Fruit fly (Drosophila melanogaster) whole organism, embryonic: ENCODE data around the gene CG9919.

Source experiments
- CG10654 ChIP-seq: fragments of 200-800 bp; sonication (Bioruptor generic); optimal IDR thresholded peaks from 2 replicates; lab custom pipeline; 2016; ENCODE audit warnings: missing biosample characterization, missing genetic modification characterization
- CG12391 ChIP-seq: fragments of 200-800 bp; sonication (Bioruptor generic); optimal IDR thresholded peaks from 3 replicates; lab custom pipeline; 2018; ENCODE audit warnings: missing biosample characterization, mild to moderate bottlenecking, missing genetic modification characterization, moderate library complexity
- CG12942 ChIP-seq: fragments of 200-800 bp; sonication (Bioruptor generic); optimal IDR thresholded peaks from 3 replicates; lab custom pipeline; 2016; ENCODE audit warnings: missing biosample characterization, missing genetic modification characterization
- CG15514 ChIP-seq: fragments of 200-800 bp; sonication (Bioruptor generic); optimal IDR thresholded peaks from 3 replicates; lab custom pipeline; 2017; ENCODE audit warnings: missing biosample characterization, missing genetic modification characterization, mild to moderate bottlenecking, moderate library complexity, missing genetic modification reagents
- CG15696 ChIP-seq: fragments of 200-800 bp; sonication (Bioruptor generic); optimal IDR thresholded peaks from 2 replicates; lab custom pipeline; 2019; ENCODE audit warnings: missing biosample characterization, mild to moderate bottlenecking, missing genetic modification characterization, moderate library complexity
- CG1792 ChIP-seq: fragments of 200-800 bp; sonication (Bioruptor generic); optimal IDR thresholded peaks from 2 replicates; lab custom pipeline; 2016; ENCODE audit warnings: missing biosample characterization, missing genetic modification characterization
- CG18476 ChIP-seq: fragments of 200-800 bp; sonication (Bioruptor generic); optimal IDR thresholded peaks from 2 replicates; lab custom pipeline; 2016; ENCODE audit warnings: missing biosample characterization, mild to moderate bottlenecking, missing genetic modification characterization
- CG2116 ChIP-seq: fragments of 200-800 bp; sonication (Bioruptor generic); optimal IDR thresholded peaks from 3 replicates; lab custom pipeline; 2018; ENCODE audit warnings: missing biosample characterization, mild to moderate bottlenecking, missing genetic modification characterization
- CG3065 ChIP-seq: fragments of 200-800 bp; sonication (Bioruptor generic); optimal IDR thresholded peaks from 2 replicates; lab custom pipeline; 2016; ENCODE audit warnings: missing biosample characterization, missing genetic modification characterization
- CG31388 ChIP-seq: fragments of 200-800 bp; sonication (Bioruptor generic); optimal IDR thresholded peaks from 2 replicates; lab custom pipeline; 2016; ENCODE audit warnings: missing biosample characterization, missing genetic modification characterization
- CG32772 ChIP-seq: fragments of 200-800 bp; sonication (Bioruptor generic); IDR thresholded peaks from 2 replicates; pipeline ENCODE4 v1.3.6; 2022; ENCODE audit warnings: missing biosample characterization, missing genetic modification characterization
- CG3407 ChIP-seq: fragments of 200-800 bp; sonication (Bioruptor generic); optimal IDR thresholded peaks from 2 replicates; lab custom pipeline; 2018; ENCODE audit warnings: missing biosample characterization, mild to moderate bottlenecking, missing genetic modification characterization
- CG3726 ChIP-seq: fragments of 200-800 bp; sonication (Bioruptor generic); IDR thresholded peaks from 3 replicates; pipeline ENCODE4, ENCODE4 v1.3.6; 2022; ENCODE audit warnings: missing biosample characterization, missing genetic modification characterization
- CG4282 ChIP-seq: fragments of 200-800 bp; sonication (Bioruptor generic); optimal IDR thresholded peaks from 2 replicates; lab custom pipeline; 2016; ENCODE audit warnings: missing biosample characterization, missing genetic modification characterization
- CG43689 ChIP-seq: fragments of 200-800 bp; sonication (Bioruptor generic); IDR thresholded peaks from 2 replicates; pipeline ENCODE4 v1.3.6; 2022; ENCODE audit warnings: missing biosample characterization, missing genetic modification characterization
- CG6683 ChIP-seq: fragments of 200-800 bp; sonication (Bioruptor generic); optimal IDR thresholded peaks from 2 replicates; lab custom pipeline; 2017; ENCODE audit warnings: missing biosample characterization, mild to moderate bottlenecking, missing genetic modification characterization, missing genetic modification reagents
- CG7786 ChIP-seq: fragments of 200-800 bp; sonication (Bioruptor generic); optimal IDR thresholded peaks from 2 replicates; lab custom pipeline; 2016; ENCODE audit warnings: missing biosample characterization, missing genetic modification characterization
- CG8089 ChIP-seq: fragments of 200-800 bp; sonication (Bioruptor generic); optimal IDR thresholded peaks from 3 replicates; lab custom pipeline; 2016; ENCODE audit warnings: missing biosample characterization, missing genetic modification characterization
- CG8388 ChIP-seq: fragments of 200-800 bp; sonication (Bioruptor generic); optimal IDR thresholded peaks from 2 replicates; lab custom pipeline; 2019; ENCODE audit warnings: missing biosample characterization, mild to moderate bottlenecking, missing genetic modification characterization, moderate library complexity
- CG9797 ChIP-seq: fragments of 200-800 bp; sonication (Bioruptor generic); optimal IDR thresholded peaks from 3 replicates; lab custom pipeline; 2018; ENCODE audit warnings: missing biosample characterization, mild to moderate bottlenecking, missing genetic modification characterization
- D19A ChIP-seq: fragments of 200-800 bp; optimal IDR thresholded peaks from 3 replicates; lab custom pipeline; 2019; ENCODE audit warnings: missing biosample characterization, mild to moderate bottlenecking, missing genetic modification characterization, moderate library complexity
- Eip74EF ChIP-seq, 2 experiments: fragments of 200-800 bp in 1 of 2; fragments of >200 bp in 1 of 2; sonication (Bioruptor generic) in 1 of 2; optimal IDR thresholded peaks; 2 replicates each; lab custom pipeline; 2017 to 2019; ENCODE audit warnings: missing biosample characterization in 2 of 2, missing genetic modification characterization in 2 of 2, mild to moderate bottlenecking in 1 of 2, moderate library complexity in 1 of 2
- HLH3B ChIP-seq: fragments of 200-800 bp; sonication (Bioruptor generic); IDR thresholded peaks from 2 replicates; pipeline ENCODE4 v1.3.6; 2022; ENCODE audit warnings: missing biosample characterization, missing genetic modification characterization
- Hr51 ChIP-seq, 2 experiments: fragments of 200-800 bp; sonication (Bioruptor generic); optimal IDR thresholded peaks; 2 replicates in 1 of 2; 3 replicates in 1 of 2; lab custom pipeline; 2016 to 2018; ENCODE audit warnings: missing biosample characterization in 2 of 2, missing genetic modification characterization in 2 of 2, mild to moderate bottlenecking in 1 of 2, moderate library complexity in 1 of 2
- Jarid2 ChIP-seq: fragments of 200-800 bp; sonication (Bioruptor generic); optimal IDR thresholded peaks from 3 replicates; lab custom pipeline; 2017; ENCODE audit warnings: mild to moderate bottlenecking, missing biosample characterization, missing genetic modification reagents, missing genetic modification characterization
- Lim3 ChIP-seq: fragments of 200-800 bp; sonication (Bioruptor generic); IDR thresholded peaks from 2 replicates; pipeline ENCODE4 v1.3.6; 2022; ENCODE audit warnings: missing biosample characterization, missing genetic modification characterization
- MBD-R2 ChIP-seq: fragments of 200-800 bp; sonication (Bioruptor generic); IDR thresholded peaks from 2 replicates; pipeline ENCODE4 v1.3.6; 2022; ENCODE audit warnings: missing biosample characterization, missing genetic modification characterization
- MESR4 ChIP-seq: fragments of 200-800 bp; sonication (Bioruptor generic); optimal IDR thresholded peaks from 2 replicates; lab custom pipeline; 2018; ENCODE audit warnings: missing biosample characterization, mild to moderate bottlenecking, missing genetic modification characterization, moderate library complexity
- Rx ChIP-seq: fragments of 200-800 bp; sonication (Bioruptor generic); IDR thresholded peaks from 2 replicates; pipeline ENCODE4 v1.3.6; 2022; ENCODE audit warnings: missing biosample characterization, missing genetic modification characterization
- Sox102F ChIP-seq: fragments of 200-800 bp; sonication (Bioruptor generic); optimal IDR thresholded peaks from 2 replicates; lab custom pipeline; 2018; ENCODE audit warnings: missing biosample characterization, mild to moderate bottlenecking, missing genetic modification characterization, moderate library complexity
- YL-1 ChIP-seq: fragments of 200-800 bp; sonication (Bioruptor generic); optimal IDR thresholded peaks from 3 replicates; lab custom pipeline; 2017; ENCODE audit warnings: missing biosample characterization, mild to moderate bottlenecking, missing genetic modification characterization
- ara ChIP-seq: fragments of 200-800 bp; sonication (Bioruptor generic); IDR thresholded peaks from 2 replicates; pipeline ENCODE4 v1.3.6; 2022; ENCODE audit warnings: missing biosample characterization, missing genetic modification characterization
- ato ChIP-seq: fragments of 200-800 bp; sonication (Bioruptor generic); IDR thresholded peaks from 2 replicates; pipeline ENCODE4 v1.3.6; 2022; ENCODE audit warnings: missing biosample characterization, missing genetic modification characterization; ENCODE audit not compliant: partially characterized antibody
- br ChIP-seq: fragments of >200 bp; optimal IDR thresholded peaks from 2 replicates; lab custom pipeline; 2017
- caup ChIP-seq: fragments of 200-800 bp; sonication (Bioruptor generic); optimal IDR thresholded peaks from 3 replicates; lab custom pipeline; 2017; ENCODE audit warnings: missing biosample characterization, mild to moderate bottlenecking, missing genetic modification characterization, moderate library complexity; ENCODE audit not compliant: severe bottlenecking
- cg ChIP-seq: fragments of 200-800 bp; sonication (Bioruptor generic); optimal IDR thresholded peaks from 3 replicates; lab custom pipeline; 2019; ENCODE audit warnings: missing biosample characterization, mild to moderate bottlenecking, missing genetic modification characterization, moderate library complexity
- chinmo ChIP-seq: fragments of 200-800 bp; sonication (Bioruptor generic); IDR thresholded peaks from 4 replicates; pipeline ENCODE4 v1.3.6; 2022; ENCODE audit warnings: missing biosample characterization, missing genetic modification characterization; ENCODE audit not compliant: partially characterized antibody
- ci ChIP-seq: fragments of 200-800 bp; sonication (Bioruptor generic); IDR thresholded peaks from 3 replicates; pipeline ENCODE4 v1.3.6; 2022; ENCODE audit warnings: missing biosample characterization, missing genetic modification characterization
- grau ChIP-seq: fragments of 200-800 bp; optimal IDR thresholded peaks from 3 replicates; lab custom pipeline; 2019; ENCODE audit warnings: missing biosample characterization, mild to moderate bottlenecking, missing genetic modification characterization, moderate library complexity
- hbn ChIP-seq: fragments of 200-800 bp; sonication (Bioruptor generic); IDR thresholded peaks from 2 replicates; pipeline ENCODE4 v1.3.6; 2022; ENCODE audit warnings: missing biosample characterization, missing genetic modification characterization; ENCODE audit not compliant: partially characterized antibody
- jumu ChIP-seq: fragments of 200-800 bp; sonication (Bioruptor generic); optimal IDR thresholded peaks from 3 replicates; lab custom pipeline; 2016; ENCODE audit warnings: missing biosample characterization, missing genetic modification characterization
- kni ChIP-seq: fragments of 200-800 bp; sonication (Bioruptor generic); optimal IDR thresholded peaks from 3 replicates; lab custom pipeline; 2017; ENCODE audit warnings: mild to moderate bottlenecking, missing biosample characterization, missing genetic modification reagents, missing genetic modification characterization
- mam ChIP-seq: fragments of 200-800 bp; sonication (Bioruptor generic); optimal IDR thresholded peaks from 3 replicates; lab custom pipeline; 2016; ENCODE audit warnings: missing biosample characterization, missing genetic modification characterization
- odd ChIP-seq: fragments of 200-800 bp; sonication (Bioruptor generic); optimal IDR thresholded peaks from 2 replicates; lab custom pipeline; 2017; ENCODE audit warnings: missing biosample characterization, mild to moderate bottlenecking, missing genetic modification characterization
- pho ChIP-seq: fragments of 200-800 bp; sonication (Bioruptor generic); optimal IDR thresholded peaks from 2 replicates; lab custom pipeline; 2016; ENCODE audit warnings: missing biosample characterization, missing genetic modification characterization
- tap ChIP-seq: fragments of 200-800 bp; optimal IDR thresholded peaks from 3 replicates; lab custom pipeline; 2019; ENCODE audit warnings: missing biosample characterization, mild to moderate bottlenecking, missing genetic modification characterization, moderate library complexity
- tin ChIP-seq: fragments of 200-800 bp; sonication (Bioruptor generic); optimal IDR thresholded peaks from 3 replicates; lab custom pipeline; 2016; ENCODE audit warnings: missing biosample characterization, missing genetic modification characterization
- toy ChIP-seq: fragments of 200-800 bp; sonication (Bioruptor generic); IDR thresholded peaks from 2 replicates; pipeline ENCODE4 v1.3.6; 2022; ENCODE audit warnings: missing biosample characterization, missing genetic modification characterization
- yki ChIP-seq: fragments of >200 bp; optimal IDR thresholded peaks from 3 replicates; lab custom pipeline; 2018
- zf30C ChIP-seq: fragments of 200-800 bp; sonication (Bioruptor generic); optimal IDR thresholded peaks from 3 replicates; lab custom pipeline; 2018; ENCODE audit warnings: missing biosample characterization, mild to moderate bottlenecking, missing genetic modification characterization

Gene CG9919

dm6 chrX:16279340-16279941, 51.1 kb downstream of the CG9919 start (continued):
- TF ChIP-seq tin (GFP tag; lab: Kevin White, UChicago), result peak; percentile 74
- TF ChIP-seq CG10654, result peak; percentile 73
- TF ChIP-seq MBD-R2 (GFP tag; lab: Robert Waterston, UW), result peak; percentile 68
- TF ChIP-seq pho (GFP tag; lab: Kevin White, UChicago), result peak; percentile 55
- TF ChIP-seq CG12942 (GFP tag; lab: Kevin White, UChicago), result peak; percentile 65
- TF ChIP-seq br (lab: Kevin White, UChicago), result no peak
- peak; percentile 21 for TF ChIP-seq CG6683 (GFP tag; lab: Kevin White, UChicago)
- TF ChIP-seq Jarid2 (GFP tag; lab: Kevin White, UChicago), result peak; percentile 43
- TF ChIP-seq toy (GFP tag; lab: Robert Waterston, UW), result peak; percentile 67
- no peak for TF ChIP-seq CG3065 (GFP tag; lab: Kevin White, UChicago)
- peak; percentile 60 for TF ChIP-seq tap
- TF ChIP-seq odd, result no peak
- TF ChIP-seq CG15514, result peak; percentile 50
- TF ChIP-seq CG15696 (tag; lab: Kevin White, UChicago), result peak; percentile 59
- no peak for TF ChIP-seq hbn (GFP tag; lab: Robert Waterston, UW)
- TF ChIP-seq Lim3 (GFP tag; lab: Robert Waterston, UW), result peak; percentile 58; the same call in 1 of the 2 replicates
- no peak for TF ChIP-seq yki (lab: Kevin White, UChicago)
- peak; percentile 64 for TF ChIP-seq D19A (tag; lab: Kevin White, UChicago)
- TF ChIP-seq caup (GFP tag; lab: Kevin White, UChicago), result peak; percentile 70
- peak; percentile 73 for TF ChIP-seq grau (tag; lab: Kevin White, UChicago)
- peak; percentile 59 for TF ChIP-seq CG8388 (GFP tag; lab: Kevin White, UChicago)
- TF ChIP-seq CG4282, result no peak
- peak; percentile 2 for TF ChIP-seq kni
- peak; percentile 71 for TF ChIP-seq CG1792 (GFP tag; lab: Kevin White, UChicago)
- TF ChIP-seq mam (GFP tag; lab: Kevin White, UChicago), result peak; percentile 96
- peak; percentile 71 for TF ChIP-seq CG7786
- peak in 1 of 2 experiments; percentile 56 for TF ChIP-seq Eip74EF (GFP tag; optimal IDR thresholded peaks at IDR 0.05; lab: Kevin White, UChicago)
- peak; percentile 16 for TF ChIP-seq CG18476
- TF ChIP-seq CG8089 (GFP tag; lab: Kevin White, UChicago), result peak; percentile 71
- TF ChIP-seq MESR4, result no peak
- peak; percentile 93 for TF ChIP-seq ci
- TF ChIP-seq CG12391, result peak; percentile 46
- no peak for TF ChIP-seq CG9797 (GFP tag; lab: Kevin White, UChicago)
- TF ChIP-seq Hr51 (GFP tag; optimal IDR thresholded peaks at IDR 0.05; lab: Kevin White, UChicago), result peak; percentile 14 to 68
- no peak for TF ChIP-seq cg
- peak; percentile 90 for TF ChIP-seq ara
- TF ChIP-seq YL-1 (GFP tag; lab: Kevin White, UChicago), result no peak
- peak; percentile 81 for TF ChIP-seq Rx (GFP tag; lab: Robert Waterston, UW)
- peak; percentile 90 for TF ChIP-seq HLH3B (GFP tag; lab: Robert Waterston, UW)
- TF ChIP-seq zf30C (GFP tag; lab: Kevin White, UChicago), result no peak
- peak; percentile 21 for TF ChIP-seq CG2116 (GFP tag; lab: Kevin White, UChicago)
- 0 out of 4 replicates have a peak, but pooled peaks have one; percentile 14 for TF ChIP-seq chinmo (GFP tag; lab: Robert Waterston, UW)
- TF ChIP-seq ato, result no peak
- peak; percentile 79 for TF ChIP-seq Sox102F (GFP tag; lab: Kevin White, UChicago)
- peak; percentile 70 for TF ChIP-seq CG43689 (GFP tag; lab: Robert Waterston, UW)
- TF ChIP-seq CG32772 (GFP tag; lab: Robert Waterston, UW), result peak; percentile 89
- peak; percentile 17 for TF ChIP-seq CG31388 (GFP tag; lab: Kevin White, UChicago)
- peak; percentile 86; the same call in 1 of the 3 replicates for TF ChIP-seq CG3726 (GFP tag; lab: Robert Waterston, UW)
- peak; percentile 93 for TF ChIP-seq jumu (GFP tag; lab: Kevin White, UChicago)
- TF ChIP-seq CG3407, result peak; percentile 61
